Worm (Caenorhabditis elegans): ENCODE results near the gene grdn-1.

grdn-1 gene

ce11 chrV:18628907-18629306 lies 36.4 kb downstream of the grdn-1 start:
- no peak for TF ChIP-seq aly-2 (tag; optimal IDR thresholded peaks at IDR 0.05)
- TF ChIP-seq hlh-4 (tag; optimal IDR thresholded peaks at IDR 0.05) = no peak
- no peak for TF ChIP-seq nhr-77 (tag; optimal IDR thresholded peaks at IDR 0.05)
- no peak for TF ChIP-seq lin-14 (GFP tag; optimal IDR thresholded peaks at IDR 0.05)
- TF ChIP-seq lin-39 (tag; optimal IDR thresholded peaks at IDR 0.05) = no peak
- no peak for TF ChIP-seq nhr-11 (tag; optimal IDR thresholded peaks at IDR 0.05)
- TF ChIP-seq nhr-71 (tag; optimal IDR thresholded peaks at IDR 0.05) = no peak
- no peak for TF ChIP-seq unc-62 (GFP tag; optimal IDR thresholded peaks at IDR 0.05)
- no peak for TF ChIP-seq ztf-4 (tag; optimal IDR thresholded peaks at IDR 0.05)
- no peak for TF ChIP-seq lin-35 (GFP tag; optimal IDR thresholded peaks at IDR 0.05)
- TF ChIP-seq elt-3 (tag; optimal IDR thresholded peaks at IDR 0.05) = no peak
- no peak for TF ChIP-seq rnt-1 (tag; optimal IDR thresholded peaks at IDR 0.05)
- no peak for TF ChIP-seq unc-130 (tag; optimal IDR thresholded peaks at IDR 0.05)
- no peak for TF ChIP-seq zag-1 (tag; optimal IDR thresholded peaks at IDR 0.05)
- no peak for TF ChIP-seq ceh-88 (GFP tag; IDR thresholded peaks at IDR 0.05)
- no peak for TF ChIP-seq elt-2 (tag; optimal IDR thresholded peaks at IDR 0.05)

ce11 chrV:18631966-18632531 lies 39.5 kb downstream of the grdn-1 start:
- TF ChIP-seq skn-1 (tag; optimal IDR thresholded peaks at IDR 0.05) = no peak
- no peak for TF ChIP-seq fkh-4 (tag; optimal IDR thresholded peaks at IDR 0.05; ENCODE audit: borderline replicate concordance)
- TF ChIP-seq hpl-2 (GFP tag; optimal IDR thresholded peaks at IDR 0.05) = no peak
- no peak for TF ChIP-seq aly-2 (tag; optimal IDR thresholded peaks at IDR 0.05)
- TF ChIP-seq mab-9 (GFP tag; IDR thresholded peaks at IDR 0.05) = no peak
- no peak for TF ChIP-seq nhr-47 (tag; optimal IDR thresholded peaks at IDR 0.05)
- TF ChIP-seq lin-14 (GFP tag; optimal IDR thresholded peaks at IDR 0.05) = no peak
- no peak for TF ChIP-seq zip-4 (GFP tag; optimal IDR thresholded peaks at IDR 0.05)
- TF ChIP-seq ceh-63 (GFP tag; optimal IDR thresholded peaks at IDR 0.05) = no peak
- no peak for TF ChIP-seq snpc-4 (tag; optimal IDR thresholded peaks at IDR 0.05)
- no peak for TF ChIP-seq ces-1 (GFP tag; optimal IDR thresholded peaks at IDR 0.05)
- no peak for TF ChIP-seq swsn-7 (tag; optimal IDR thresholded peaks at IDR 0.05)
- no peak for TF ChIP-seq nhr-237 (tag; optimal IDR thresholded peaks at IDR 0.05)
- TF ChIP-seq lin-39 (tag; optimal IDR thresholded peaks at IDR 0.05) = no peak

ce11 chrV:18636248-18636647 lies 43.7 kb downstream of the grdn-1 start, which contains the start of gene egas-3:
Gene egas-3 (minus strand): TSS chrV:18636348.
- no peak for TF ChIP-seq nhr-85 (tag)
- no peak for TF ChIP-seq rnt-1 (tag; optimal IDR thresholded peaks at IDR 0.05)
- TF ChIP-seq dsc-1 (tag; optimal IDR thresholded peaks at IDR 0.05) = no peak
- TF ChIP-seq dpl-1 (GFP tag; optimal IDR thresholded peaks at IDR 0.05) = no peak
- TF ChIP-seq ceh-8 (GFP tag; optimal IDR thresholded peaks at IDR 0.05) = no peak
- TF ChIP-seq C16A3.4 (tag; optimal IDR thresholded peaks at IDR 0.05) = no peak

ce11 chrV:18637544-18638366 lies 45.2 kb downstream of the grdn-1 start:
- TF ChIP-seq pax-3 (tag; optimal IDR thresholded peaks at IDR 0.05) (no peak), fkh-4 (tag; optimal IDR thresholded peaks at IDR 0.05; ENCODE audit: borderline replicate concordance) (no peak), hlh-4 (tag; optimal IDR thresholded peaks at IDR 0.05) (no peak), unc-98 (GFP tag; IDR thresholded peaks at IDR 0.05) (no peak), isw-1 (GFP tag; IDR thresholded peaks at IDR 0.05) (no peak), sup-37 (GFP tag; optimal IDR thresholded peaks at IDR 0.05) (no peak), nhr-76 (tag; optimal IDR thresholded peaks at IDR 0.05) (no peak), lin-39 (tag; optimal IDR thresholded peaks at IDR 0.05) (no peak), nhr-85 (tag) (peak; percentile 87), ztf-11 (tag; optimal IDR thresholded peaks at IDR 0.05) (no peak), nhr-12 (tag; optimal IDR thresholded peaks at IDR 0.05) (no peak), ceh-90 (tag; optimal IDR thresholded peaks at IDR 0.05) (no peak), dsc-1 (tag; optimal IDR thresholded peaks at IDR 0.05) (no peak), Y116A8C.19 (tag; optimal IDR thresholded peaks at IDR 0.05; ENCODE audit: borderline replicate concordance) (no peak), unc-86 (tag; optimal IDR thresholded peaks at IDR 0.05) (no peak), mdl-1 (tag; optimal IDR thresholded peaks at IDR 0.05) (peak in 1 of 2 experiments; percentile 15), sptf-1 (tag; optimal IDR thresholded peaks at IDR 0.05) (no peak), lin-15B (tag; optimal IDR thresholded peaks at IDR 0.05) (no peak), ceh-8 (GFP tag; optimal IDR thresholded peaks at IDR 0.05) (no peak), hpl-2 (GFP tag; optimal IDR thresholded peaks at IDR 0.05) (no peak), mep-1 (tag; optimal IDR thresholded peaks at IDR 0.05) (peak; percentile 42)

Data from whole organism, L1 larva.